Fruit fly (Drosophila melanogaster): ENCODE data around the gene CG14658.

The CG14658 gene

DNA sequence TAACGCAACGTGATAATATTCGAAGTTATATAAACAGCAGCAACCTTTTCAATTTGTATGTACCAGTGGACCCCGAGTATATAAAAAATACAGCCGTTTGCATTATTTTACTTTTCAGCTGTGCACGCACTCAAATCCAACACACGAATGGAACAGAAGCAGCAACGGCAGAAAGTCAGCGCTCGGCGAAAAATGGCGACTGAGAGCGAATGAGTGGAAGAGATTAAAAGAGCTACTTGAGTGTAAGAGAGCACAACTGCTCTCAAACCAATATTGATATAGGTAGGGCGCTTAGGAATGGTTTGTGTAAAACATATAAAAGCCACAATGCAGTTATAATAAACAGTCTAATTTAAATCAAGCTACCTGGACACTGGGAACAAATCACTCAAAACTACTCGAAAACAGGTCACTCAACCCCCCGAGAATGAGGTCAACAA lies 24.0 kb downstream of the CG14658 start (continued):
- TF ChIP-seq CG3407 (GFP tag; optimal IDR thresholded peaks at IDR 0.05) (peak; percentile 91), D19A (tag; optimal IDR thresholded peaks at IDR 0.05) (peak; percentile 35), prd (optimal IDR thresholded peaks at IDR 0.05) (no peak), prd (GFP tag; IDR thresholded peaks at IDR 0.05) (no peak), ttk (GFP tag; IDR thresholded peaks at IDR 0.05) (no peak), Blimp-1 (GFP tag; optimal IDR thresholded peaks at IDR 0.05) (peak; percentile 57), CG13894 (tag; optimal IDR thresholded peaks at IDR 0.05) (no peak), CG34422 (GFP tag; IDR thresholded peaks at IDR 0.05) (peak; percentile 70; the same call in 1 of the 3 replicates), onecut (GFP tag; IDR thresholded peaks at IDR 0.05) (peak; percentile 69), Hmx (GFP tag; optimal IDR thresholded peaks at IDR 0.05) (no peak), CG15696 (tag; optimal IDR thresholded peaks at IDR 0.05) (peak; percentile 34), CG32772 (GFP tag; IDR thresholded peaks at IDR 0.05) (no peak), CG3065 (GFP tag; optimal IDR thresholded peaks at IDR 0.05) (peak; percentile 38), sc (optimal IDR thresholded peaks at IDR 0.05) (no peak), sc (GFP tag; optimal IDR thresholded peaks at IDR 0.05) (peak; percentile 60), Scr (GFP tag; IDR thresholded peaks at IDR 0.05; ENCODE audit: partially characterized antibody) (no peak), ci (GFP tag; IDR thresholded peaks at IDR 0.05) (peak; percentile 86), MBD-R2 (GFP tag; IDR thresholded peaks at IDR 0.05) (no peak; the same call in 1 of the 2 replicates), CrebB (tag; optimal IDR thresholded peaks at IDR 0.05) (peak; percentile 77), Hr51 (GFP tag; optimal IDR thresholded peaks at IDR 0.05) (peak; percentile 11 to 73), CG7963 (GFP tag; IDR thresholded peaks at IDR 0.05; ENCODE audit: partially characterized antibody) (no peak), CG3281 (GFP tag; optimal IDR thresholded peaks at IDR 0.05) (peak; percentile 66), CG13624 (GFP tag; optimal IDR thresholded peaks at IDR 0.05) (peak; percentile 8), CG4820 (GFP tag; optimal IDR thresholded peaks at IDR 0.05) (peak; percentile 40), bowl (GFP tag; IDR thresholded peaks at IDR 0.05) (no peak), bcd (GFP tag; optimal IDR thresholded peaks at IDR 0.05) (peak; percentile 54), E2f1 (GFP tag; IDR thresholded peaks at IDR 0.05) (no peak), CG4282 (GFP tag; optimal IDR thresholded peaks at IDR 0.05) (peak; percentile 77), CG12155 (GFP tag; optimal IDR thresholded peaks at IDR 0.05) (peak; percentile 1), CG32532 (GFP tag; IDR thresholded peaks at IDR 0.05) (no peak), CG31365 (tag; optimal IDR thresholded peaks at IDR 0.05) (peak; percentile 55), tx (GFP tag; optimal IDR thresholded peaks at IDR 0.05) (no peak), HHEX (GFP tag; optimal IDR thresholded peaks at IDR 0.05) (peak; percentile 80), CG14441 (GFP tag; IDR thresholded peaks at IDR 0.05) (0 out of 2 replicates have a peak, but pooled peaks have one; percentile 18), Ada2b (GFP tag; IDR thresholded peaks at IDR 0.05) (peak; percentile 6; the same call in 1 of the 2 replicates), CG6175 (GFP tag; IDR thresholded peaks at IDR 0.05) (no peak), CG10565 (GFP tag; optimal IDR thresholded peaks at IDR 0.05) (peak; percentile 30), gsb (GFP tag; IDR thresholded peaks at IDR 0.05) (no peak), CG3838 (GFP tag; optimal IDR thresholded peaks at IDR 0.05) (no peak), CG4404 (GFP tag; IDR thresholded peaks at IDR 0.05) (no peak), CG9817 (tag; optimal IDR thresholded peaks at IDR 0.05) (no peak), CG6683 (GFP tag; optimal IDR thresholded peaks at IDR 0.05) (peak; percentile 59), stc (GFP tag; IDR thresholded peaks at IDR 0.05) (peak; percentile 57; the same call in 1 of the 2 replicates), CG17568 (GFP tag; optimal IDR thresholded peaks at IDR 0.05) (peak; percentile 90), lab (GFP tag; optimal IDR thresholded peaks at IDR 0.05) (peak; percentile 88), CG1233 (GFP tag; optimal IDR thresholded peaks at IDR 0.05) (peak; percentile 70), CG14965 (GFP tag; optimal IDR thresholded peaks at IDR 0.05; ENCODE audit: borderline replicate concordance) (peak; percentile 67), Asciz (GFP tag; optimal IDR thresholded peaks at IDR 0.05) (peak; percentile 82), stwl (tag; optimal IDR thresholded peaks at IDR 0.05) (peak; percentile 29)

Data from whole organism, embryonic.